Worm (Caenorhabditis elegans) whole organism, L2 larva: ENCODE results near the gene cyp-31A2.
"Not testable (repeated sequence)": the region's sequence is repeated elsewhere in the genome, so short reads cannot be mapped to it uniquely, and the experiment has no call there.

Source experiments
- C34F6.9 ChIP-seq: fragments of 150-350 bp; optimal IDR thresholded peaks from 2 replicates; lab custom pipeline; 2014; ENCODE audit warnings: missing biosample characterization, missing genetic modification characterization
- F13H6.1 ChIP-seq: sonication (generic microtip); optimal IDR thresholded peaks from 2 replicates; lab custom pipeline; 2016; ENCODE audit warnings: missing genetic modification characterization, missing compliant biosample characterization
- R02D3.7 ChIP-seq: fragments of 150-350 bp; optimal IDR thresholded peaks from 2 replicates; lab custom pipeline; 2014; ENCODE audit warnings: missing biosample characterization, missing genetic modification characterization
- Y55F3AM.14 ChIP-seq: fragments of 200-800 bp; sonication (Bioruptor generic); optimal IDR thresholded peaks from 2 replicates; lab custom pipeline; 2018; ENCODE audit warnings: mild to moderate bottlenecking, missing genetic modification characterization, missing compliant biosample characterization
- ZK546.5 ChIP-seq: sonication (generic microtip); optimal IDR thresholded peaks from 2 replicates; lab custom pipeline; 2017; ENCODE audit warnings: missing biosample characterization, missing genetic modification characterization
- alr-1 ChIP-seq: fragments of 150-350 bp; optimal IDR thresholded peaks from 2 replicates; lab custom pipeline; 2014; ENCODE audit warnings: missing biosample characterization, missing genetic modification characterization
- ama-1 ChIP-seq: fragments of 150-350 bp; optimal IDR thresholded peaks from 2 replicates; lab custom pipeline; 2018; ENCODE audit warnings: inconsistent platforms
- blmp-1 ChIP-seq: sonication (generic microtip); optimal IDR thresholded peaks from 2 replicates; lab custom pipeline; 2017; ENCODE audit warnings: missing genetic modification characterization, mild to moderate bottlenecking, missing compliant biosample characterization, antibody characterized with exemption, moderate library complexity; ENCODE audit not compliant: insufficient read depth
- ceh-16 ChIP-seq: fragments of 150-350 bp; optimal IDR thresholded peaks from 2 replicates; lab custom pipeline; 2014; ENCODE audit warnings: missing biosample characterization, missing genetic modification characterization
- dmd-4 ChIP-seq: sonication (generic microtip); optimal IDR thresholded peaks from 2 replicates; lab custom pipeline; 2017; ENCODE audit warnings: missing biosample characterization, missing genetic modification characterization
- egl-27 ChIP-seq: sonication (generic microtip); optimal IDR thresholded peaks from 3 replicates; lab custom pipeline; 2017; ENCODE audit warnings: missing biosample characterization, missing genetic modification reagents, missing genetic modification characterization
- elt-1 ChIP-seq: fragments of 150-350 bp; optimal IDR thresholded peaks from 2 replicates; lab custom pipeline; 2014; ENCODE audit warnings: missing biosample characterization, missing genetic modification characterization
- elt-3 ChIP-seq: sonication (generic microtip); optimal IDR thresholded peaks from 2 replicates; lab custom pipeline; 2017; ENCODE audit warnings: missing biosample characterization, missing genetic modification characterization
- gmeb-1 ChIP-seq: fragments of 150-350 bp; optimal IDR thresholded peaks from 2 replicates; lab custom pipeline; 2014; ENCODE audit warnings: missing biosample characterization, missing genetic modification characterization
- lin-11 ChIP-seq: fragments of 150-350 bp; sonication (generic microtip); optimal IDR thresholded peaks from 2 replicates; lab custom pipeline; 2014; ENCODE audit warnings: missing biosample characterization, missing genetic modification characterization, inconsistent platforms, mixed read lengths
- lin-39 ChIP-seq: fragments of 150-350 bp; optimal IDR thresholded peaks from 2 replicates; lab custom pipeline; 2014; ENCODE audit warnings: missing biosample characterization, missing genetic modification reagents, missing genetic modification characterization
- lsy-2 ChIP-seq, 2 experiments: fragments of 150-350 bp in 1 of 2; sonication (generic microtip) in 1 of 2; optimal IDR thresholded peaks; 2 replicates each; lab custom pipeline; 2014 to 2017; ENCODE audit warnings: missing biosample characterization in 2 of 2, missing genetic modification characterization in 2 of 2
- mab-5 ChIP-seq: fragments of 150-350 bp; optimal IDR thresholded peaks from 2 replicates; lab custom pipeline; 2014; ENCODE audit warnings: missing biosample characterization, missing genetic modification characterization
- mdl-1 ChIP-seq, 2 experiments: fragments of 150-350 bp in 1 of 2; sonication (generic microtip) in 1 of 2; optimal IDR thresholded peaks; 2 replicates each; lab custom pipeline; 2017; ENCODE audit warnings: missing biosample characterization in 2 of 2, missing genetic modification characterization in 2 of 2
- nhr-11 ChIP-seq: fragments of 150-350 bp; optimal IDR thresholded peaks from 2 replicates; lab custom pipeline; 2014; ENCODE audit warnings: missing biosample characterization, missing genetic modification characterization
- nhr-21 ChIP-seq: fragments of 150-350 bp; optimal IDR thresholded peaks from 2 replicates; lab custom pipeline; 2014; ENCODE audit warnings: missing biosample characterization, missing genetic modification characterization
- nhr-237 ChIP-seq: fragments of 150-350 bp; optimal IDR thresholded peaks from 2 replicates; lab custom pipeline; 2014; ENCODE audit warnings: missing biosample characterization, missing genetic modification characterization
- nhr-25 ChIP-seq: fragments of 150-350 bp; sonication (generic microtip); optimal IDR thresholded peaks from 3 replicates; lab custom pipeline; 2014; ENCODE audit warnings: missing biosample characterization, missing genetic modification characterization
- nhr-6 ChIP-seq: fragments of 150-350 bp; optimal IDR thresholded peaks from 2 replicates; lab custom pipeline; 2014; ENCODE audit warnings: missing biosample characterization, missing genetic modification characterization
- nhr-77 ChIP-seq: fragments of 150-350 bp; optimal IDR thresholded peaks from 2 replicates; lab custom pipeline; 2014; ENCODE audit warnings: missing biosample characterization, missing genetic modification characterization
- peb-1 ChIP-seq: fragments of 150-350 bp; optimal IDR thresholded peaks from 2 replicates; lab custom pipeline; 2014; ENCODE audit warnings: missing biosample characterization, missing genetic modification characterization
- sem-4 ChIP-seq: fragments of 150-350 bp; optimal IDR thresholded peaks from 2 replicates; lab custom pipeline; 2014; ENCODE audit warnings: missing biosample characterization, missing genetic modification reagents, missing genetic modification characterization
- skn-1 ChIP-seq: sonication (generic microtip); optimal IDR thresholded peaks from 2 replicates; lab custom pipeline; 2017; ENCODE audit warnings: missing biosample characterization, missing genetic modification characterization
- sma-9 ChIP-seq, 2 experiments: fragments of 150-350 bp in 1 of 2; sonication (generic microtip) in 1 of 2; optimal IDR thresholded peaks; 2 replicates each; lab custom pipeline; 2014 to 2016; ENCODE audit warnings: missing genetic modification characterization in 2 of 2, mild to moderate bottlenecking in 1 of 2, missing biosample characterization in 1 of 2, missing compliant biosample characterization in 1 of 2, missing genetic modification reagents in 1 of 2, moderate library complexity in 1 of 2
- unc-39 ChIP-seq: fragments of 150-350 bp; optimal IDR thresholded peaks from 2 replicates; lab custom pipeline; 2014; ENCODE audit warnings: missing biosample characterization, missing genetic modification characterization
- unc-55 ChIP-seq: fragments of 150-350 bp; sonication (generic microtip); optimal IDR thresholded peaks from 3 replicates; lab custom pipeline; 2014; ENCODE audit warnings: missing biosample characterization, missing genetic modification reagents, missing genetic modification characterization
- unc-62 ChIP-seq: fragments of 150-350 bp; optimal IDR thresholded peaks from 2 replicates; lab custom pipeline; 2014; ENCODE audit warnings: missing biosample characterization, missing genetic modification reagents, missing genetic modification characterization
- ztf-11 ChIP-seq: sonication (generic microtip); optimal IDR thresholded peaks from 2 replicates; lab custom pipeline; 2017; ENCODE audit warnings: missing biosample characterization, missing genetic modification characterization

The cyp-31A2 gene

DNA sequence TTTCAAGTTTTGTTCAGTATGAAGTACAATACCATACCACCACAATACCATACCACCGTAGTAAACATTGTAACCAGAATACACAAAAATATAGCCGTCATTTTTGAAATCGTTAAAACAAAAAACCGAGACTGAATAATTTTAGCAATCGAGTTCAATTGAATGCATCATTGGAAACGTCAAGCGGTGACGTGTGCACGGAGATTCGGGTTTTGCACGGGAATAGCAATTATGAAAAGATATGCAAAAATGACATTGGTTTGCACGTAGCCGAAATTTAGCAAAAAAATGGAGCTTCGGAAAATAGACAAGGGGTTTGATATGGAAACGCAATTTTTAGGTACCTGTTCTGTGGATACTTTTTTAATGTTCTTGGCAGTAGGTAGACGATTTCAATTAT is 11.2 kb downstream of the cyp-31A2 start, which contains the start of gene F22B3.10:
Gene F22B3.10, minus strand, starts transcription at position 101 of the 400 bp plus-strand sequence.
- TF ChIP-seq lin-11 (tag; lab: Kevin White, UChicago) (no peak), nhr-77 (tag; lab: Kevin White, UChicago) (no peak), ztf-11 (tag; lab: Kevin White, UChicago) (no peak), elt-1 (no peak), unc-62 (GFP tag; lab: Kevin White, UChicago) (no peak), elt-3 (no peak), sem-4 (no peak), ama-1 (lab: Kevin White, UChicago) (no peak), sma-9 (GFP tag; optimal IDR thresholded peaks at IDR 0.05; lab: Kevin White, UChicago) (no peak), sma-9 (tag; optimal IDR thresholded peaks at IDR 0.05; lab: Kevin White, UChicago) (no peak), peb-1 (tag; lab: Kevin White, UChicago) (no peak), R02D3.7 (tag; lab: Kevin White, UChicago) (no peak), blmp-1 (no peak), nhr-25 (no peak), F13H6.1 (tag; lab: Kevin White, UChicago) (no peak), mab-5 (tag; lab: Kevin White, UChicago) (no peak)

DNA sequence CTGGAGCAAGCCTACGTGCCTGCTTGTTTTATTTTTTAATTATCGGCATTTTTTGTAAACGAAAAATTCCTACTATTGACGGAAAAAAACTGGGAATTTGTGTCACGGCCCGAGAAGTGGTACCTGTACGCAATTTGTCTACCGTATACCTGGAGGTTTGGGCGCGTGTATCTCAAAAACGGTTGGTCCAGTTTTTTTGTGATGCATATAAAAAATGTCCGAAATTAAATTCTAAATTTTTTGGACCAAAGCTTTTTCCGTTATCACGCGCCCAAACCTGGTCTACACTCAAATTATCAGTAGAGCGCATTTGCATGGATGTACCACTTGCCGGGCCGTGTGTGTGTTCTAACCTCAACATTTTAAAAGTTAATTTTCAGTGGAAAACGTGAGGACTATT is 13.0 kb downstream of the cyp-31A2 start, which contains the start of gene F22B3.5:
Gene F22B3.5, minus strand, starts transcription at position 101 of the 400 bp plus-strand sequence.
- TF ChIP-seq unc-55 (GFP tag; lab: Kevin White, UChicago); skn-1; unc-62 (GFP tag; lab: Kevin White, UChicago): not testable (repeated sequence)
- TF ChIP-seq, all 48 proteins: peak for 0; not testable (repeated sequence) for 48

DNA sequence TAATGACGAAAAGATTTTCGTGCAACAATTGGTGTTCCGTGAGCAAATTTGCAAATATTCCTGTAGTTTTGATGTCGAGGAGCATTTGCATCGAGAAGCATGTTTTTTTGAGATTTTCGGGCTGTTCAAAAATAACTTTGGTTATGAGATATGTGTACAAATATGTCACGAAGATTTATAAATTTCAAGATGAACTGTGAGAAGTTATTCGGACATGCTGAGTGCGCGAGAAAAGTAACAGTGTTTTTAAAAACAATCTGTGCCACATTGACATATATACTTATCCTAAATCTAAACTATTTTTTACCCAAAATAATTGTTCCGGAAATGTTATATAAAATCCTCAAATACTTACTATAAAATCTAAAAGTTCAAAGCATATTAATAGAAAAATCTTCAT is 17.9 kb downstream of the cyp-31A2 start, which contains the start of gene F22B3.7:
Gene F22B3.7, minus strand, starts transcription at position 101 of the 400 bp plus-strand sequence.
- TF ChIP-seq skn-1 = no peak
- no peak for TF ChIP-seq gmeb-1 (tag; lab: Kevin White, UChicago)
- no peak for TF ChIP-seq sem-4
- no peak for TF ChIP-seq mdl-1 (tag; optimal IDR thresholded peaks at IDR 0.05; lab: Kevin White, UChicago)
- no peak for TF ChIP-seq nhr-237
- TF ChIP-seq blmp-1 = no peak
- TF ChIP-seq ceh-16 (tag; lab: Kevin White, UChicago) = no peak
- no peak for TF ChIP-seq unc-55 (GFP tag; lab: Kevin White, UChicago)
- no peak for TF ChIP-seq Y55F3AM.14 (GFP tag; lab: Kevin White, UChicago)
- no peak for TF ChIP-seq egl-27
- no peak for TF ChIP-seq unc-39 (tag; lab: Kevin White, UChicago)
- TF ChIP-seq nhr-77 (tag; lab: Kevin White, UChicago) = no peak
- no peak for TF ChIP-seq R02D3.7 (tag; lab: Kevin White, UChicago)
- TF ChIP-seq lsy-2 (tag; optimal IDR thresholded peaks at IDR 0.05; lab: Kevin White, UChicago) = no peak

DNA sequence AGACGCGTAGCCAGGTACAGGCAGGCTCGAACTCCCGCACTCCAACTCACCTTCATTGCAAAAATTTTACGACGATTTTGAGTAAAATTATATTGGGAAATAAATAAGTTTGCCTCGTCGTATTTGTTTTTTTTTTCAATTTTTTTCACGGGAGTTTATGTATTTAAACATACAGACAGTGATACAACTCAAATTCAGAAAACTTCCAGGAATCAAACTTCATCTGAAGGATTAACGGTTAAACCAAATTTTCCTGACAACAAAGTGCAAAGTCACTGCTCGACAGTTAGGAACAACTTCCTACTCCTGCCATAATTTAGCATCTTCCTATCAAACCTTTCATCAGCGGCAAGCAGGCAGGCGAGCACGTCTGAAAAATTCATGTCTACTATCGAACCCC is 21.1 kb downstream of the cyp-31A2 start, which contains the start of gene F22B3.8:
Gene F22B3.8, minus strand, starts transcription at position 101 of the 400 bp plus-strand sequence.
- TF ChIP-seq F13H6.1 (tag; lab: Kevin White, UChicago) (no peak), sem-4 (no peak), lsy-2 (tag; optimal IDR thresholded peaks at IDR 0.05; lab: Kevin White, UChicago) (no peak), lin-39 (tag; lab: Kevin White, UChicago) (no peak), ZK546.5 (no peak), dmd-4 (tag; lab: Kevin White, UChicago) (no peak), C34F6.9 (no peak), nhr-11 (tag; lab: Kevin White, UChicago) (no peak)

DNA sequence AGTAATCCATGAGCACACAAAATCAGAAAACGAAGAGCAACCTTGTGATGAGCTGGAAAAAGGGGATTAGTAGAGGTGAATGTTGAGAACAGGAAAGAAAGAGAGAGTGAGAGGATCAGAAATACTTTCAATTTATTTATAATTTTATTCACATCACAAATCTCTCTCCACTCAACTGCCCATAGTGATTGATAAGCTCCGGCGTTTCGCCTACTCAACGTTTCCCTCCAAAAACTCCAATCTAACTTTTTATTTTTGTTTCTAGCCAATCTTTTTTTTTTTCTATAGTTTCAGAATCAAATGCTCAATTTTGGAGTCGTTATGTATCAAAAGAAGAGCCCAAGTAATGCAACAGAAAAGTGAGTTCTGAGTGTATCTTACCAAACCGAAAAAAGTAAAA is 21.7 kb downstream of the cyp-31A2 start, which contains the start of gene kin-4:
Gene kin-4, plus strand, starts transcription at position 301 of the 400 bp plus-strand sequence.
- TF ChIP-seq nhr-25 (no peak), ztf-11 (tag; lab: Kevin White, UChicago) (no peak), nhr-6 (tag; lab: Kevin White, UChicago) (no peak), nhr-237 (no peak), nhr-21 (tag; lab: Kevin White, UChicago) (no peak), alr-1 (tag; lab: Kevin White, UChicago) (no peak), elt-3 (no peak)
